Worm (Caenorhabditis elegans): ENCODE measurements around the gene H41C03.3.

- TF ChIP-seq pha-4 (tag; optimal IDR thresholded peaks at IDR 0.05) (no peak), sptf-1 (tag; optimal IDR thresholded peaks at IDR 0.05) (no peak), unc-62 (GFP tag; optimal IDR thresholded peaks at IDR 0.05) (no peak), snpc-4 (tag; optimal IDR thresholded peaks at IDR 0.05) (no peak), elt-1 (tag; optimal IDR thresholded peaks at IDR 0.05; ENCODE audit: borderline replicate concordance, insufficient read depth) (no peak), ztf-11 (tag; optimal IDR thresholded peaks at IDR 0.05) (no peak), unc-120 (tag; optimal IDR thresholded peaks at IDR 0.05; ENCODE audit: poor library complexity, severe bottlenecking) (no peak), blmp-1 (tag; optimal IDR thresholded peaks at IDR 0.05) (no peak)
These were observed 21.3 kb downstream of the H41C03.3 start for ce11 chrII:5866920-5867319.
